Worm (Caenorhabditis elegans): Measurements from ENCODE around the gene mrpl-39.

- no peak for TF ChIP-seq ama-1 (optimal IDR thresholded peaks at IDR 0.05)
- no peak for TF ChIP-seq sea-1 (GFP tag; conservative IDR thresholded peaks at IDR 0.05)
- no peak for TF ChIP-seq scrt-1 (GFP tag; IDR thresholded peaks at IDR 0.05)
Measured at ce11 chrV:1820016-1820415, 1.4 kb upstream of the mrpl-39 start.
